Worm (Caenorhabditis elegans) whole organism, young adult: ENCODE results near the gene sel-1.

Source experiments
- B0019.2 ChIP-seq: fragments of 200-800 bp; sonication (Bioruptor generic); conservative IDR thresholded peaks from 2 replicates; pipeline ENCODE4 v1.3.6; 2022; ENCODE audit warnings: missing genetic modification reagents, missing genetic modification characterization, missing compliant biosample characterization
- C17E4.6 ChIP-seq: fragments of 200-800 bp; sonication (Bioruptor generic); IDR thresholded peaks from 2 replicates; pipeline ENCODE4 v1.3.6; 2022; ENCODE audit warnings: missing genetic modification reagents, missing genetic modification characterization, missing compliant biosample characterization
- D2030.7 ChIP-seq: fragments of 200-800 bp; sonication (Bioruptor generic); IDR thresholded peaks from 2 replicates; pipeline ENCODE4 v1.3.6; 2022; ENCODE audit warnings: missing genetic modification reagents, missing genetic modification characterization, missing compliant biosample characterization
- F10E7.11 ChIP-seq: sonication (generic microtip); optimal IDR thresholded peaks from 2 replicates; lab custom pipeline; 2017; ENCODE audit warnings: mild to moderate bottlenecking, missing genetic modification characterization, moderate library complexity, missing compliant biosample characterization
- F49E8.2 ChIP-seq: sonication (generic microtip); optimal IDR thresholded peaks from 3 replicates; lab custom pipeline; 2017; ENCODE audit warnings: missing genetic modification characterization, mild to moderate bottlenecking, missing compliant biosample characterization, antibody characterized with exemption, moderate library complexity; ENCODE audit not compliant: insufficient read depth
- K11D2.4 ChIP-seq: fragments of 200-800 bp; sonication (Bioruptor generic); IDR thresholded peaks from 2 replicates; pipeline ENCODE4 v1.3.6; 2022; ENCODE audit warnings: missing genetic modification reagents, missing genetic modification characterization, missing compliant biosample characterization
- K12H6.12 ChIP-seq: fragments of 200-800 bp; sonication (Bioruptor generic); optimal IDR thresholded peaks from 2 replicates; lab custom pipeline; 2018; ENCODE audit warnings: mild to moderate bottlenecking, missing genetic modification characterization, missing compliant biosample characterization
- T26A5.8 ChIP-seq: sonication (generic microtip); optimal IDR thresholded peaks from 2 replicates; lab custom pipeline; 2016; ENCODE audit warnings: missing genetic modification characterization, missing compliant biosample characterization
- Y53F4B.3 ChIP-seq: fragments of 200-800 bp; sonication (Bioruptor generic); IDR thresholded peaks from 2 replicates; pipeline ENCODE4 v1.3.6; 2022; ENCODE audit warnings: missing genetic modification reagents, missing genetic modification characterization, missing compliant biosample characterization
- Y79H2A.3 ChIP-seq: fragments of 200-800 bp; sonication (Bioruptor generic); conservative IDR thresholded peaks from 2 replicates; pipeline ENCODE4 v1.3.6; 2022; ENCODE audit warnings: missing genetic modification reagents, missing genetic modification characterization, missing compliant biosample characterization
- akir-1 ChIP-seq: fragments of 200-800 bp; sonication (Bioruptor generic); optimal IDR thresholded peaks from 2 replicates; lab custom pipeline; 2018; ENCODE audit warnings: mild to moderate bottlenecking, missing genetic modification characterization, moderate library complexity, missing compliant biosample characterization
- aptf-2 ChIP-seq: fragments of 200-800 bp; sonication (Bioruptor generic); conservative IDR thresholded peaks from 2 replicates; pipeline ENCODE4 v1.3.6; 2022; ENCODE audit warnings: missing genetic modification reagents, missing genetic modification characterization, missing compliant biosample characterization
- atf-7 ChIP-seq: sonication (generic microtip); optimal IDR thresholded peaks from 2 replicates; lab custom pipeline; 2017; ENCODE audit warnings: mild to moderate bottlenecking, missing genetic modification characterization, missing compliant biosample characterization
- attf-3 ChIP-seq: fragments of 200-800 bp; sonication (Bioruptor generic); conservative IDR thresholded peaks from 2 replicates; pipeline ENCODE4 v1.3.6; 2022; ENCODE audit warnings: missing genetic modification reagents, missing genetic modification characterization, missing compliant biosample characterization
- ceh-100 ChIP-seq: fragments of 200-800 bp; sonication (Bioruptor generic); IDR thresholded peaks from 2 replicates; pipeline ENCODE4 v1.3.6; 2022; ENCODE audit warnings: missing genetic modification reagents, missing genetic modification characterization, missing compliant biosample characterization
- ceh-40 ChIP-seq: fragments of 200-800 bp; sonication (Bioruptor generic); IDR thresholded peaks from 2 replicates; pipeline ENCODE4 v1.3.6; 2022; ENCODE audit warnings: missing genetic modification characterization, missing compliant biosample characterization
- ceh-58 ChIP-seq: fragments of 200-800 bp; sonication (Bioruptor generic); IDR thresholded peaks from 2 replicates; pipeline ENCODE4 v1.3.6; 2022; ENCODE audit warnings: missing genetic modification characterization, missing compliant biosample characterization
- chd-7 ChIP-seq: sonication (generic microtip); optimal IDR thresholded peaks from 2 replicates; lab custom pipeline; 2016; ENCODE audit warnings: mild to moderate bottlenecking, missing genetic modification characterization, moderate library complexity, missing compliant biosample characterization
- dpff-1 ChIP-seq: sonication (generic microtip); optimal IDR thresholded peaks from 2 replicates; lab custom pipeline; 2017; ENCODE audit warnings: mild to moderate bottlenecking, missing genetic modification characterization, missing compliant biosample characterization
- egrh-3 ChIP-seq: fragments of 200-800 bp; sonication (Bioruptor generic); IDR thresholded peaks from 2 replicates; pipeline ENCODE4 v1.3.6; 2022; ENCODE audit warnings: missing genetic modification reagents, missing genetic modification characterization, missing compliant biosample characterization
- gei-17 ChIP-seq: fragments of 200-800 bp; sonication (Bioruptor generic); optimal IDR thresholded peaks from 2 replicates; lab custom pipeline; 2018; ENCODE audit warnings: mild to moderate bottlenecking, missing genetic modification characterization, missing compliant biosample characterization
- him-1 ChIP-seq: sonication (generic microtip); optimal IDR thresholded peaks from 2 replicates; lab custom pipeline; 2016; ENCODE audit warnings: missing genotype, missing genetic modification reagents, missing genetic modification characterization, missing compliant biosample characterization
- hlh-12 ChIP-seq: sonication (generic microtip); optimal IDR thresholded peaks from 2 replicates; lab custom pipeline; 2016; ENCODE audit warnings: missing genetic modification characterization, missing compliant biosample characterization
- let-607 ChIP-seq, 2 experiments: fragments of 200-800 bp in 1 of 2; sonication (Bioruptor generic) in 1 of 2; sonication (generic microtip) in 1 of 2; optimal IDR thresholded peaks; 2 replicates each; lab custom pipeline; 2016 to 2018; ENCODE audit warnings: mild to moderate bottlenecking in 2 of 2, missing compliant biosample characterization in 2 of 2, missing genetic modification characterization in 2 of 2, moderate library complexity in 2 of 2, missing genotype in 1 of 2
- lin-35 ChIP-seq, 3 experiments: fragments of 150-350 bp in 2 of 3; sonication (generic microtip) in 1 of 3; optimal IDR thresholded peaks; 2 replicates each; lab custom pipeline; 2014 to 2018; ENCODE audit warnings: missing biosample characterization in 3 of 3, missing genetic modification characterization in 3 of 3, missing genetic modification reagents in 3 of 3
- lsl-1 ChIP-seq: fragments of 200-800 bp; sonication (Bioruptor generic); optimal IDR thresholded peaks from 2 replicates; lab custom pipeline; 2018; ENCODE audit warnings: mild to moderate bottlenecking, missing genetic modification characterization, moderate library complexity, missing compliant biosample characterization
- madf-8 ChIP-seq: fragments of 200-800 bp; sonication (Bioruptor generic); conservative IDR thresholded peaks from 2 replicates; pipeline ENCODE4 v1.3.6; 2022; ENCODE audit warnings: missing genetic modification reagents, missing genetic modification characterization, missing compliant biosample characterization
- nfya-1 ChIP-seq: sonication (generic microtip); optimal IDR thresholded peaks from 2 replicates; lab custom pipeline; 2017; ENCODE audit warnings: antibody characterized with exemption, missing compliant biosample characterization, missing genetic modification characterization, borderline replicate concordance; ENCODE audit not compliant: insufficient read depth
- nfya-2 ChIP-seq: fragments of 200-800 bp; sonication (Bioruptor generic); IDR thresholded peaks from 2 replicates; pipeline ENCODE4 v1.3.6; 2022; ENCODE audit warnings: missing genetic modification reagents, missing genetic modification characterization, missing compliant biosample characterization
- nhr-179 ChIP-seq: sonication (generic microtip); optimal IDR thresholded peaks from 2 replicates; lab custom pipeline; 2016; ENCODE audit warnings: mild to moderate bottlenecking, missing genetic modification characterization, missing compliant biosample characterization
- nhr-80 ChIP-seq: sonication (generic microtip); optimal IDR thresholded peaks from 2 replicates; lab custom pipeline; 2016; ENCODE audit warnings: missing genetic modification characterization, missing compliant biosample characterization
- nhr-90 ChIP-seq: sonication (generic microtip); optimal IDR thresholded peaks from 2 replicates; lab custom pipeline; 2016; ENCODE audit warnings: missing genotype, mild to moderate bottlenecking, missing genetic modification characterization, missing compliant biosample characterization
- rcor-1 ChIP-seq: fragments of 200-800 bp; sonication (Bioruptor generic); IDR thresholded peaks from 2 replicates; pipeline ENCODE4 v1.3.6; 2022; ENCODE audit warnings: missing genetic modification reagents, missing genetic modification characterization, missing compliant biosample characterization
- rec-8 ChIP-seq, 2 experiments: sonication (generic microtip); optimal IDR thresholded peaks; 2 replicates each; lab custom pipeline; 2016; ENCODE audit warnings: mild to moderate bottlenecking in 2 of 2, missing genetic modification characterization in 2 of 2, missing genetic modification reagents in 2 of 2, missing genotype in 2 of 2, missing biosample characterization in 1 of 2, missing compliant biosample characterization in 1 of 2, moderate library complexity in 1 of 2
- ztf-26 ChIP-seq: sonication (generic microtip); optimal IDR thresholded peaks from 2 replicates; lab custom pipeline; 2017; ENCODE audit warnings: missing genetic modification characterization, missing compliant biosample characterization
- ztf-28 ChIP-seq: fragments of 200-800 bp; sonication (Bioruptor generic); IDR thresholded peaks from 2 replicates; pipeline ENCODE4 v1.3.6; 2022; ENCODE audit warnings: missing genetic modification reagents, missing genetic modification characterization, missing compliant biosample characterization
- ztf-3 ChIP-seq: fragments of 200-800 bp; sonication (Bioruptor generic); optimal IDR thresholded peaks from 2 replicates; lab custom pipeline; 2018; ENCODE audit warnings: mild to moderate bottlenecking, missing genetic modification characterization, missing compliant biosample characterization

The sel-1 gene

DNA sequence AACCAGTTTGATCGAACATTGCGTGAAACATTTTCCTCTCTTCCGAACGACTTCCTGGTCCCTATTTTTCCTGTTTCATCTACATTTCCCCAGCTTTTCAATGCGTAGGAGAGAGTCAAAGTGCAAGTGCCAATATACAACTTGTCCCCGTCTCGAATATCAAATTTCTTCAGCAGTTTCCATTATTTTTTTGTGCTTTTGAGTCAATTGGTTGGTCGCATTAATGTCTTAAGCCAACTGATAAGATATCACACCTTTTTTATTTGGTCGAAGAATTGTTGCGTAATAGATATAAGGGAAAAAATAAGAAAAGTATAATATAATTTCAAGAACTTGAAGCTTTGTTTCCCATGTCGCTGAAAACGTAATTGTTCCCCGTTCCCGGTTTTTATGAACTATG is 28.2 kb upstream of the sel-1 start:
- TF ChIP-seq aptf-2 (GFP tag; lab: Robert Waterston, UW), result no peak
- TF ChIP-seq rec-8 (tag; optimal IDR thresholded peaks at IDR 0.05; lab: Kevin White, UChicago), result no peak
- TF ChIP-seq ztf-28, result no peak
- no peak for TF ChIP-seq ztf-3 (GFP tag; lab: Kevin White, UChicago)
- peak; percentile 65 for TF ChIP-seq nhr-80
- no peak for TF ChIP-seq egrh-3 (GFP tag; lab: Robert Waterston, UW)
- TF ChIP-seq, all 124 proteins: peak for 1

DNA sequence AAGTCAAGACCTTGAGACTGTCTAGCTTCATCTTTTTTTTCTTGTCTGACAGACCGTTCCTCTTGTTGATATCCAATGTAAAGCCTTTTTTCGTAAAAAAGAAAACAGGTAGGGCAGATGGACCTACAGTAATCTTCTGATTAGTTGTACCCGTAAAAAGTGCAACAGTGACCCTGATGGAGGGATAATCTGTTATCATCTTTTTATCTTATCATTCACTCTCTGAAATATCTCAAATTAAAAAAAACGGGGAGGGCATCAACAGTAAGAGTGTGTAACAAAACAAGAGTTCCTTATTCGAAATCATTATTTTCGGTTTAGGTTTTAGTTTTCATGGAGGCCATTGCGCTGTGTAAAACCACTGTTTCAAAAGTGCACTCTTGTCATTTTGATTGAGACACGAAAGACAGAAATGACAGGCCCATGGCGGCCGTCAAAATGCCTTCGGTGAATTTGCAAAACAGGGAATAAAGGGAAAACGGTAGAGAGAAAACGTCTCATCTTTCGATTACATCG is 26.8 kb upstream of the sel-1 start:
- TF ChIP-seq rec-8 (tag; optimal IDR thresholded peaks at IDR 0.05; lab: Kevin White, UChicago) (no peak), nhr-80 (peak; percentile 7), nhr-179 (tag; lab: Kevin White, UChicago) (no peak), nfya-1 (no peak), ceh-58 (GFP tag; lab: Robert Waterston, UW) (no peak)

DNA sequence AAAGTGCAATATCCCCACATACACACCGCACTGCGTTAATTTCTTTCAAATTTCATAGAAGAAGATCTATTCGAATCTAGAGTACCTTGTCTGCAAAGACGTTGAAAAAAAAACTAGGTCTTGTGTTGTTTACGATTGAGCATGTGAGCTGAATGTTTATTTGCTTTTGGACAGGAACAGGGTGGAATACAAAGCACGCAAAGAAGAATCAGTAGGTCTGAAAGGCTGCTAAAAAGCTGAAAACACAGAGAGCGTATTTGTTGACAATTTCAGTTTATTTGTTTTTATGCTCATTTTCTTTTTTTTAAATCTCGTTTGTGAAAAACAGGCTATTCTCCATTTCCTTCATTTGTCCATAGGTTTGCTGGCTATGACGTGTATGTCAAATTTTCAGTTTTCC is 25.6 kb upstream of the sel-1 start:
- TF ChIP-seq gei-17 (GFP tag; lab: Kevin White, UChicago) (no peak), nfya-2 (no peak), Y53F4B.3 (GFP tag; lab: Robert Waterston, UW) (no peak), F10E7.11 (tag; lab: Kevin White, UChicago) (no peak), atf-7 (no peak), ceh-100 (no peak), T26A5.8 (tag; lab: Kevin White, UChicago) (no peak), lin-35 (GFP tag; optimal IDR thresholded peaks at IDR 0.05; lab: Kevin White, UChicago) (no peak), attf-3 (GFP tag; lab: Robert Waterston, UW) (no peak), nhr-90 (tag; lab: Kevin White, UChicago) (no peak), him-1 (tag; lab: Kevin White, UChicago) (no peak), K12H6.12 (no peak), ztf-26 (no peak), ceh-40 (GFP tag; lab: Robert Waterston, UW) (no peak)

DNA sequence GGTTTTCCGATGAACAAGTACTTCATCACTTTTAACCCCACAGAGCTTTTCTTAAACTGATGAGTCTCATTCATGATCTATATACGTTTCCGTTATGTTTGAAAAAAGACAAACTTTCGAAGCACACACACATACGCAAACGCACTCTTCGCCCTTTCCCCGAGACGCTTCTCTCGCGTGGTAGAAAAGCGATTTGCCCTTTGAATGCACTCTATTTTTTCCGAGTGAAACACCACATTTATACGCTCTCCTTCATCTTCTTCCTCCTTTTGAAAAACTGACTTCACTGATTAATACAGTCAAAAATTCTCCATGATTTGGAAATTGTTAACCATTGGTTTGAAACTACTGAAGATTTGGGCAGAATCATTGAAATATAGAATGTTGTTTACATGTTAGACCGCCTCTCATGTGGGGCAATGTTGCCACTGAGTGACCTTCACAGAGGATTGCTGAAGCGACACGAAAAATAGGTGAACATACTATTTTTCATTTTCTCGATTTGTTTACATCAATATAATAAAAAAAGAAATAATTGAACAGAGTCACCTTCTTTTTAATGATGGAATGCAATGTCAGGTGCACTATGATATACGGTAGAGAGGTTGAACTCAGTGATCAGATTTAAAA is 24.0 kb upstream of the sel-1 start:
- TF ChIP-seq D2030.7 (GFP tag; lab: Robert Waterston, UW) (no peak), dpff-1 (tag; lab: Kevin White, UChicago) (no peak), C17E4.6 (no peak), F49E8.2 (tag; lab: Kevin White, UChicago) (no peak), madf-8 (no peak), let-607 (tag; optimal IDR thresholded peaks at IDR 0.05; lab: Kevin White, UChicago) (no peak), chd-7 (tag; lab: Kevin White, UChicago) (no peak), akir-1 (GFP tag; lab: Kevin White, UChicago) (no peak), rcor-1 (GFP tag; lab: Robert Waterston, UW) (no peak), lsl-1 (GFP tag; lab: Kevin White, UChicago) (no peak), hlh-12 (tag; lab: Kevin White, UChicago) (no peak), Y79H2A.3 (GFP tag; lab: Robert Waterston, UW) (no peak), B0019.2 (GFP tag; lab: Robert Waterston, UW) (no peak), K11D2.4 (no peak), nfya-1 (no peak)
- TF ChIP-seq, all 124 proteins: peak for 0
